Fruit fly (Drosophila melanogaster) whole organism, embryonic: Measurements from ENCODE around the gene Muc30E.

ENCODE experiments used
- CG10321 ChIP-seq: fragments of 200-800 bp; sonication (Bioruptor generic); IDR thresholded peaks from 2 replicates; pipeline ENCODE4 v1.3.6; 2022; ENCODE audit warnings: missing biosample characterization, missing genetic modification characterization
- CG10565 ChIP-seq: fragments of 200-800 bp; sonication (Bioruptor generic); optimal IDR thresholded peaks from 3 replicates; lab custom pipeline; 2016; ENCODE audit warnings: missing biosample characterization, mild to moderate bottlenecking, missing genetic modification characterization
- CG10654 ChIP-seq: fragments of 200-800 bp; sonication (Bioruptor generic); optimal IDR thresholded peaks from 2 replicates; lab custom pipeline; 2016; ENCODE audit warnings: missing biosample characterization, missing genetic modification characterization
- CG12104 ChIP-seq: fragments of 200-800 bp; sonication (Bioruptor generic); optimal IDR thresholded peaks from 3 replicates; lab custom pipeline; 2016; ENCODE audit warnings: missing biosample characterization, missing genetic modification characterization
- CG13287 ChIP-seq: fragments of 200-800 bp; sonication (Bioruptor generic); IDR thresholded peaks from 2 replicates; pipeline ENCODE4 v1.3.6; 2022; ENCODE audit warnings: missing biosample characterization, missing genetic modification characterization; ENCODE audit not compliant: partially characterized antibody
- CG13624 ChIP-seq: fragments of 200-800 bp; sonication (Bioruptor generic); optimal IDR thresholded peaks from 2 replicates; lab custom pipeline; 2016; ENCODE audit warnings: missing biosample characterization, missing genetic modification characterization
- CG15011 ChIP-seq: fragments of 200-800 bp; sonication (Bioruptor generic); optimal IDR thresholded peaks from 3 replicates; lab custom pipeline; 2018; ENCODE audit warnings: missing biosample characterization, mild to moderate bottlenecking, missing genetic modification characterization
- CG17361 ChIP-seq: fragments of 200-800 bp; sonication (Bioruptor generic); IDR thresholded peaks from 3 replicates; pipeline ENCODE4 v1.3.6; 2022; ENCODE audit warnings: missing biosample characterization, missing genetic modification characterization
- CG17802 ChIP-seq: fragments of 200-800 bp; sonication (Bioruptor generic); optimal IDR thresholded peaks from 2 replicates; lab custom pipeline; 2018; ENCODE audit warnings: missing biosample characterization, mild to moderate bottlenecking, missing genetic modification characterization, moderate library complexity
- CG2202 ChIP-seq: fragments of 200-800 bp; sonication (Bioruptor generic); optimal IDR thresholded peaks from 2 replicates; lab custom pipeline; 2018; ENCODE audit warnings: missing biosample characterization, mild to moderate bottlenecking, missing genetic modification characterization
- CG3065 ChIP-seq: fragments of 200-800 bp; sonication (Bioruptor generic); optimal IDR thresholded peaks from 2 replicates; lab custom pipeline; 2016; ENCODE audit warnings: missing biosample characterization, missing genetic modification characterization
- CG3995 ChIP-seq: fragments of 200-800 bp; sonication (Bioruptor generic); optimal IDR thresholded peaks from 3 replicates; lab custom pipeline; 2016; ENCODE audit warnings: missing biosample characterization, missing genetic modification characterization
- CG4617 ChIP-seq: fragments of 200-800 bp; sonication (Bioruptor generic); optimal IDR thresholded peaks from 3 replicates; lab custom pipeline; 2016; ENCODE audit warnings: missing biosample characterization, missing genetic modification characterization, borderline replicate concordance
- CG4820 ChIP-seq: fragments of 200-800 bp; sonication (Bioruptor generic); optimal IDR thresholded peaks from 3 replicates; lab custom pipeline; 2016; ENCODE audit warnings: missing biosample characterization, missing genetic modification characterization
- CG6175 ChIP-seq: fragments of 200-800 bp; sonication (Bioruptor generic); IDR thresholded peaks from 3 replicates; pipeline ENCODE4 v1.3.6; 2022; ENCODE audit warnings: missing biosample characterization, missing genetic modification characterization
- CG6683 ChIP-seq: fragments of 200-800 bp; sonication (Bioruptor generic); optimal IDR thresholded peaks from 2 replicates; lab custom pipeline; 2017; ENCODE audit warnings: missing biosample characterization, mild to moderate bottlenecking, missing genetic modification characterization, missing genetic modification reagents
- CG6813 ChIP-seq: fragments of 200-800 bp; sonication (Bioruptor generic); optimal IDR thresholded peaks from 2 replicates; lab custom pipeline; 2017; ENCODE audit warnings: missing biosample characterization, missing genetic modification characterization, mild to moderate bottlenecking, moderate library complexity, missing genetic modification reagents
- CG7928 ChIP-seq: fragments of 200-800 bp; sonication (Bioruptor generic); optimal IDR thresholded peaks from 2 replicates; lab custom pipeline; 2017; ENCODE audit warnings: missing biosample characterization, mild to moderate bottlenecking, missing genetic modification characterization
- CHES-1-like ChIP-seq: fragments of 200-800 bp; sonication (Bioruptor generic); optimal IDR thresholded peaks from 2 replicates; lab custom pipeline; 2016; ENCODE audit warnings: missing biosample characterization, missing genetic modification characterization
- CkIIα-i1 ChIP-seq: fragments of 200-800 bp; sonication (Bioruptor generic); IDR thresholded peaks from 2 replicates; pipeline ENCODE4 v1.3.6; 2022; ENCODE audit warnings: missing biosample characterization, missing genetic modification characterization
- Dref ChIP-seq: fragments of 200-800 bp; sonication (Bioruptor generic); IDR thresholded peaks from 2 replicates; pipeline ENCODE4 v1.3.6; 2022; ENCODE audit warnings: missing biosample characterization, missing genetic modification characterization
- Fer2 ChIP-seq: fragments of 200-800 bp; sonication (Bioruptor generic); optimal IDR thresholded peaks from 2 replicates; lab custom pipeline; 2018; ENCODE audit warnings: missing biosample characterization, mild to moderate bottlenecking, missing genetic modification characterization, moderate library complexity
- H2.0 ChIP-seq: fragments of 200-800 bp; sonication (Bioruptor generic); IDR thresholded peaks from 2 replicates; pipeline ENCODE4 v1.3.6; 2022; ENCODE audit warnings: missing biosample characterization, missing genetic modification characterization
- Hr39 ChIP-seq: fragments of >200 bp; optimal IDR thresholded peaks from 2 replicates; lab custom pipeline; 2017
- MBD-R2 ChIP-seq: fragments of 200-800 bp; sonication (Bioruptor generic); IDR thresholded peaks from 2 replicates; pipeline ENCODE4 v1.3.6; 2022; ENCODE audit warnings: missing biosample characterization, missing genetic modification characterization
- NC2β ChIP-seq: fragments of 200-800 bp; sonication (Bioruptor generic); optimal IDR thresholded peaks from 2 replicates; lab custom pipeline; 2016; ENCODE audit warnings: missing biosample characterization, missing genetic modification characterization
- Nf-YA ChIP-seq: fragments of 200-800 bp; sonication (Bioruptor generic); IDR thresholded peaks from 2 replicates; pipeline ENCODE4 v1.3.6; 2022; ENCODE audit warnings: missing biosample characterization, missing genetic modification characterization
- Oaz ChIP-seq: fragments of 200-800 bp; sonication (Bioruptor generic); IDR thresholded peaks from 2 replicates; pipeline ENCODE4 v1.3.6; 2022; ENCODE audit warnings: missing biosample characterization, missing genetic modification characterization
- Side ChIP-seq: fragments of 200-800 bp; sonication (Bioruptor generic); optimal IDR thresholded peaks from 2 replicates; lab custom pipeline; 2016; ENCODE audit warnings: missing biosample characterization, missing genetic modification characterization
- Ssrp ChIP-seq: fragments of 200-800 bp; sonication (Bioruptor generic); optimal IDR thresholded peaks from 2 replicates; lab custom pipeline; 2018; ENCODE audit warnings: missing biosample characterization, mild to moderate bottlenecking, missing genetic modification characterization, moderate library complexity
- ac ChIP-seq: fragments of 200-800 bp; sonication (Bioruptor generic); optimal IDR thresholded peaks from 3 replicates; lab custom pipeline; 2017; ENCODE audit warnings: missing biosample characterization, mild to moderate bottlenecking, missing genetic modification characterization
- bsh ChIP-seq, 2 experiments: fragments of 200-800 bp; sonication (Bioruptor generic); optimal IDR thresholded peaks; 2 replicates each; lab custom pipeline; 2017 to 2018; ENCODE audit warnings: mild to moderate bottlenecking in 2 of 2, missing biosample characterization in 2 of 2, missing genetic modification characterization in 2 of 2, moderate library complexity in 1 of 2
- chinmo ChIP-seq: fragments of 200-800 bp; sonication (Bioruptor generic); IDR thresholded peaks from 4 replicates; pipeline ENCODE4 v1.3.6; 2022; ENCODE audit warnings: missing biosample characterization, missing genetic modification characterization; ENCODE audit not compliant: partially characterized antibody
- emc ChIP-seq: fragments of 200-800 bp; sonication (Bioruptor generic); optimal IDR thresholded peaks from 2 replicates; lab custom pipeline; 2016; ENCODE audit warnings: missing biosample characterization, missing genetic modification characterization
- gcm2 ChIP-seq: fragments of 200-800 bp; sonication (Bioruptor generic); optimal IDR thresholded peaks from 2 replicates; lab custom pipeline; 2016; ENCODE audit warnings: missing biosample characterization, missing genetic modification characterization
- grn ChIP-seq: fragments of 200-800 bp; sonication (Bioruptor generic); optimal IDR thresholded peaks from 3 replicates; lab custom pipeline; 2017; ENCODE audit warnings: missing biosample characterization, missing genetic modification characterization
- gro ChIP-seq: fragments of 200-800 bp; sonication (Bioruptor generic); optimal IDR thresholded peaks from 2 replicates; lab custom pipeline; 2016; ENCODE audit warnings: missing biosample characterization, missing genetic modification characterization
- h ChIP-seq: fragments of >200 bp; optimal IDR thresholded peaks from 2 replicates; lab custom pipeline; 2017
- hkb ChIP-seq, 2 experiments: fragments of 200-800 bp in 1 of 2; fragments of >200 bp in 1 of 2; sonication (Bioruptor generic) in 1 of 2; IDR thresholded peaks in 1 of 2; optimal IDR thresholded peaks in 1 of 2; 2 replicates each; pipeline versions ENCODE4 v1.3.6 to Lab custom; 2017 to 2022; ENCODE audit warnings: missing biosample characterization in 1 of 2, missing genetic modification characterization in 1 of 2
- inv ChIP-seq: fragments of 200-800 bp; sonication (Bioruptor generic); IDR thresholded peaks from 2 replicates; pipeline ENCODE4 v1.3.6; 2022; ENCODE audit warnings: missing biosample characterization, missing genetic modification characterization; ENCODE audit not compliant: partially characterized antibody
- nerfin-2 ChIP-seq: fragments of 200-800 bp; sonication (Bioruptor generic); IDR thresholded peaks from 2 replicates; pipeline ENCODE4 v1.3.6; 2022; ENCODE audit warnings: missing biosample characterization, missing genetic modification characterization; ENCODE audit not compliant: partially characterized antibody
- otp ChIP-seq: fragments of 200-800 bp; sonication (Bioruptor generic); IDR thresholded peaks from 3 replicates; pipeline ENCODE4, ENCODE4 v1.3.6; 2022; ENCODE audit warnings: missing biosample characterization, missing genetic modification characterization
- pfk ChIP-seq: fragments of 200-800 bp; sonication (Bioruptor generic); optimal IDR thresholded peaks from 2 replicates; lab custom pipeline; 2018; ENCODE audit warnings: missing biosample characterization, mild to moderate bottlenecking, missing genetic modification characterization, moderate library complexity
- prd ChIP-seq, 3 experiments: fragments of >200 bp in 2 of 3; fragments of 200-800 bp in 1 of 3; sonication (Bioruptor generic) in 1 of 3; optimal IDR thresholded peaks in 2 of 3; IDR thresholded peaks in 1 of 3; 2 replicates in 2 of 3; 3 replicates in 1 of 3; pipeline versions ENCODE4 v1.3.6 to Lab custom; 2017 to 2022; ENCODE audit warnings: missing biosample characterization in 1 of 3, missing genetic modification characterization in 1 of 3
- sna ChIP-seq: fragments of 200-800 bp; sonication (Bioruptor generic); IDR thresholded peaks from 2 replicates; pipeline ENCODE4 v1.3.6; 2022; ENCODE audit warnings: missing biosample characterization, missing genetic modification characterization; ENCODE audit not compliant: partially characterized antibody
- ssp ChIP-seq: fragments of 200-800 bp; sonication (Bioruptor generic); IDR thresholded peaks from 2 replicates; pipeline ENCODE4 v1.3.6; 2022; ENCODE audit warnings: missing biosample characterization, missing genetic modification characterization
- trem ChIP-seq: fragments of 200-800 bp; optimal IDR thresholded peaks from 3 replicates; lab custom pipeline; 2019; ENCODE audit warnings: missing biosample characterization, mild to moderate bottlenecking, missing genetic modification characterization, moderate library complexity
- trh ChIP-seq: fragments of 200-800 bp; sonication (Bioruptor generic); optimal IDR thresholded peaks from 2 replicates; lab custom pipeline; 2016; ENCODE audit warnings: missing biosample characterization, missing genetic modification characterization
- vfl ChIP-seq: fragments of 200-800 bp; sonication (Bioruptor generic); optimal IDR thresholded peaks from 2 replicates; lab custom pipeline; 2016; ENCODE audit warnings: missing biosample characterization, missing genetic modification characterization
- wek ChIP-seq: fragments of 200-800 bp; sonication (Bioruptor generic); optimal IDR thresholded peaks from 3 replicates; lab custom pipeline; 2018; ENCODE audit warnings: missing biosample characterization, mild to moderate bottlenecking, missing genetic modification characterization, moderate library complexity
- yki ChIP-seq: fragments of >200 bp; optimal IDR thresholded peaks from 3 replicates; lab custom pipeline; 2018

Muc30E gene

dm6 chr2L:9937908-9938307 lies 35.0 kb upstream of the Muc30E start, which contains the start of gene Arglu1 (continued):
- TF ChIP-seq CG3995 (peak; percentile 1), grn (GFP tag; lab: Kevin White, UChicago) (no peak), CG6813 (GFP tag; lab: Kevin White, UChicago) (no peak), CG12104 (no peak), hkb (optimal IDR thresholded peaks at IDR 0.05; lab: Kevin White, UChicago) (no peak), hkb (GFP tag; IDR thresholded peaks at IDR 0.05; lab: Robert Waterston, UW) (peak; percentile 28; the same call in 1 of the 2 replicates), inv (GFP tag; lab: Robert Waterston, UW) (no peak), nerfin-2 (no peak), yki (lab: Kevin White, UChicago) (no peak), CG17802 (no peak), H2.0 (GFP tag; lab: Robert Waterston, UW) (no peak), h (lab: Kevin White, UChicago) (no peak), wek (GFP tag; lab: Kevin White, UChicago) (no peak), CG10321 (no peak), Ssrp (tag; lab: Kevin White, UChicago) (no peak), emc (GFP tag; lab: Kevin White, UChicago) (no peak), trem (peak; percentile 8), CG6175 (GFP tag; lab: Robert Waterston, UW) (no peak), CG17361 (GFP tag; lab: Robert Waterston, UW) (no peak), gcm2 (no peak), Oaz (no peak), CG13287 (GFP tag; lab: Robert Waterston, UW) (peak; percentile 36; the same call in 1 of the 2 replicates), NC2β (GFP tag; lab: Kevin White, UChicago) (no peak), bsh (GFP tag; optimal IDR thresholded peaks at IDR 0.05; lab: Kevin White, UChicago) (no peak), Hr39 (no peak), CG15011 (GFP tag; lab: Kevin White, UChicago) (no peak), ssp (GFP tag; lab: Robert Waterston, UW) (0 out of 2 replicates have a peak, but pooled peaks have one; percentile 18), MBD-R2 (GFP tag; lab: Robert Waterston, UW) (peak; percentile 88), Fer2 (tag; lab: Kevin White, UChicago) (no peak), Dref (0 out of 2 replicates have a peak, but pooled peaks have one; percentile 34), gro (GFP tag; lab: Kevin White, UChicago) (peak; percentile 20), CG2202 (tag; lab: Kevin White, UChicago) (no peak), Side (GFP tag; lab: Kevin White, UChicago) (no peak), chinmo (GFP tag; lab: Robert Waterston, UW) (no peak), otp (GFP tag; lab: Robert Waterston, UW) (no peak), CG10565 (no peak), vfl (no peak), pfk (GFP tag; lab: Kevin White, UChicago) (no peak), CG13624 (GFP tag; lab: Kevin White, UChicago) (peak; percentile 26), trh (GFP tag; lab: Kevin White, UChicago) (no peak), CG7928 (GFP tag; lab: Kevin White, UChicago) (no peak), CG4617 (peak; percentile 87), CG4820 (no peak), CHES-1-like (peak; percentile 39), CG10654 (GFP tag; lab: Kevin White, UChicago) (no peak), ac (no peak), CkIIα-i1 (no peak), CG6683 (GFP tag; lab: Kevin White, UChicago) (no peak), sna (GFP tag; lab: Robert Waterston, UW) (no peak), prd (optimal IDR thresholded peaks at IDR 0.05; lab: Kevin White, UChicago) (no peak), prd (GFP tag; IDR thresholded peaks at IDR 0.05; lab: Robert Waterston, UW) (no peak), CG3065 (GFP tag; lab: Kevin White, UChicago) (no peak), Nf-YA (GFP tag; lab: Robert Waterston, UW) (no peak)
